Fruit fly (Drosophila melanogaster) whole organism, embryonic: ENCODE measurements around the gene aru.
A peak's percentile ranks its signal among the peaks of the same experiment; 100 is the strongest.

Experiments
- Asciz ChIP-seq: fragments of 200-800 bp; sonication (Bioruptor generic); optimal IDR thresholded peaks from 2 replicates; lab custom pipeline; 2017; ENCODE audit warnings: missing biosample characterization, mild to moderate bottlenecking, missing genetic modification characterization, missing genetic modification reagents
- Bdp1 ChIP-seq: fragments of 200-800 bp; sonication (Bioruptor generic); optimal IDR thresholded peaks from 3 replicates; lab custom pipeline; 2016; ENCODE audit warnings: missing biosample characterization, missing genetic modification characterization
- CG10267 ChIP-seq: fragments of 200-800 bp; sonication (Bioruptor generic); optimal IDR thresholded peaks from 2 replicates; lab custom pipeline; 2018; ENCODE audit warnings: missing biosample characterization, mild to moderate bottlenecking, missing genetic modification characterization, moderate library complexity
- CG12744 ChIP-seq: fragments of 200-800 bp; sonication (Bioruptor generic); optimal IDR thresholded peaks from 2 replicates; lab custom pipeline; 2016; ENCODE audit warnings: missing biosample characterization, missing genetic modification characterization
- CG13775 ChIP-seq: fragments of 200-800 bp; sonication (Bioruptor generic); optimal IDR thresholded peaks from 3 replicates; lab custom pipeline; 2017; ENCODE audit warnings: missing biosample characterization, mild to moderate bottlenecking, missing genetic modification characterization
- CG14667 ChIP-seq: fragments of 200-800 bp; sonication (Bioruptor generic); IDR thresholded peaks from 2 replicates; pipeline ENCODE4 v1.3.6; 2022; ENCODE audit warnings: missing biosample characterization, missing genetic modification characterization
- CG14965 ChIP-seq: fragments of 200-800 bp; sonication (Bioruptor generic); optimal IDR thresholded peaks from 2 replicates; lab custom pipeline; 2016; ENCODE audit warnings: missing biosample characterization, missing genetic modification characterization, borderline replicate concordance
- CG1529 ChIP-seq: fragments of 200-800 bp; sonication (Bioruptor generic); optimal IDR thresholded peaks from 3 replicates; lab custom pipeline; 2018; ENCODE audit warnings: missing biosample characterization, missing genetic modification characterization
- CG15514 ChIP-seq: fragments of 200-800 bp; sonication (Bioruptor generic); optimal IDR thresholded peaks from 3 replicates; lab custom pipeline; 2017; ENCODE audit warnings: missing biosample characterization, missing genetic modification characterization, mild to moderate bottlenecking, moderate library complexity, missing genetic modification reagents
- CG1603 ChIP-seq: fragments of 200-800 bp; sonication (Bioruptor generic); optimal IDR thresholded peaks from 2 replicates; lab custom pipeline; 2019; ENCODE audit warnings: missing biosample characterization, mild to moderate bottlenecking, missing genetic modification characterization, moderate library complexity
- CG31388 ChIP-seq: fragments of 200-800 bp; sonication (Bioruptor generic); optimal IDR thresholded peaks from 2 replicates; lab custom pipeline; 2016; ENCODE audit warnings: missing biosample characterization, missing genetic modification characterization
- CG32532 ChIP-seq: fragments of 200-800 bp; sonication (Bioruptor generic); IDR thresholded peaks from 2 replicates; pipeline ENCODE4 v1.3.6; 2022; ENCODE audit warnings: missing biosample characterization, missing genetic modification characterization
- CG32767 ChIP-seq: fragments of 200-800 bp; sonication (Bioruptor generic); IDR thresholded peaks from 2 replicates; pipeline ENCODE4 v1.3.6; 2022; ENCODE audit warnings: missing biosample characterization, missing genetic modification characterization
- CG33213 ChIP-seq: fragments of 200-800 bp; sonication (Bioruptor generic); optimal IDR thresholded peaks from 3 replicates; lab custom pipeline; 2016; ENCODE audit warnings: missing biosample characterization, missing genetic modification characterization
- CG5180 ChIP-seq: fragments of 200-800 bp; sonication (Bioruptor generic); optimal IDR thresholded peaks from 3 replicates; lab custom pipeline; 2017; ENCODE audit warnings: missing biosample characterization, missing genetic modification characterization, mild to moderate bottlenecking, moderate library complexity, missing genetic modification reagents
- CG7963 ChIP-seq: fragments of 200-800 bp; sonication (Bioruptor generic); IDR thresholded peaks from 3 replicates; pipeline ENCODE4 v1.3.6; 2022; ENCODE audit warnings: missing biosample characterization, missing genetic modification characterization; ENCODE audit not compliant: partially characterized antibody
- CG7987 ChIP-seq: fragments of 200-800 bp; sonication (Bioruptor generic); optimal IDR thresholded peaks from 2 replicates; lab custom pipeline; 2018; ENCODE audit warnings: missing biosample characterization, mild to moderate bottlenecking, missing genetic modification characterization, moderate library complexity
- CG8924 ChIP-seq: fragments of 200-800 bp; optimal IDR thresholded peaks from 3 replicates; lab custom pipeline; 2019; ENCODE audit warnings: missing biosample characterization, mild to moderate bottlenecking, missing genetic modification characterization, moderate library complexity
- CG9797 ChIP-seq: fragments of 200-800 bp; sonication (Bioruptor generic); optimal IDR thresholded peaks from 3 replicates; lab custom pipeline; 2018; ENCODE audit warnings: missing biosample characterization, mild to moderate bottlenecking, missing genetic modification characterization
- CTCF ChIP-seq: fragments of 200-800 bp; sonication (Bioruptor generic); optimal IDR thresholded peaks from 2 replicates; lab custom pipeline; 2017; ENCODE audit warnings: missing biosample characterization, mild to moderate bottlenecking, missing genetic modification characterization, moderate library complexity
- CoRest ChIP-seq: fragments of 200-800 bp; sonication (Bioruptor generic); optimal IDR thresholded peaks from 3 replicates; lab custom pipeline; 2018; ENCODE audit warnings: missing biosample characterization, mild to moderate bottlenecking, missing genetic modification characterization, moderate library complexity
- Dp ChIP-seq: fragments of 200-800 bp; sonication (Bioruptor generic); optimal IDR thresholded peaks from 2 replicates; lab custom pipeline; 2018; ENCODE audit warnings: missing biosample characterization, mild to moderate bottlenecking, missing genetic modification characterization, moderate library complexity
- Elba2 ChIP-seq: fragments of 200-800 bp; sonication (Bioruptor generic); optimal IDR thresholded peaks from 3 replicates; lab custom pipeline; 2016; ENCODE audit warnings: missing biosample characterization, missing genetic modification characterization
- H2.0 ChIP-seq: fragments of 200-800 bp; sonication (Bioruptor generic); IDR thresholded peaks from 2 replicates; pipeline ENCODE4 v1.3.6; 2022; ENCODE audit warnings: missing biosample characterization, missing genetic modification characterization
- HmgD ChIP-seq: fragments of 200-800 bp; sonication (Bioruptor generic); optimal IDR thresholded peaks from 3 replicates; lab custom pipeline; 2016; ENCODE audit warnings: missing biosample characterization, missing genetic modification characterization
- HmgZ ChIP-seq: fragments of 200-800 bp; sonication (Bioruptor generic); optimal IDR thresholded peaks from 2 replicates; lab custom pipeline; 2018; ENCODE audit warnings: missing biosample characterization, mild to moderate bottlenecking, missing genetic modification characterization
- Jarid2 ChIP-seq: fragments of 200-800 bp; sonication (Bioruptor generic); optimal IDR thresholded peaks from 3 replicates; lab custom pipeline; 2017; ENCODE audit warnings: mild to moderate bottlenecking, missing biosample characterization, missing genetic modification reagents, missing genetic modification characterization
- MESR4 ChIP-seq: fragments of 200-800 bp; sonication (Bioruptor generic); optimal IDR thresholded peaks from 2 replicates; lab custom pipeline; 2018; ENCODE audit warnings: missing biosample characterization, mild to moderate bottlenecking, missing genetic modification characterization, moderate library complexity
- Meics ChIP-seq: fragments of 200-800 bp; sonication (Bioruptor generic); optimal IDR thresholded peaks from 2 replicates; lab custom pipeline; 2017; ENCODE audit warnings: missing biosample characterization, mild to moderate bottlenecking, missing genetic modification characterization
- Myb ChIP-seq: fragments of 200-800 bp; sonication (Bioruptor generic); optimal IDR thresholded peaks from 2 replicates; lab custom pipeline; 2016; ENCODE audit warnings: missing biosample characterization, missing genetic modification characterization
- NC2β ChIP-seq: fragments of 200-800 bp; sonication (Bioruptor generic); optimal IDR thresholded peaks from 2 replicates; lab custom pipeline; 2016; ENCODE audit warnings: missing biosample characterization, missing genetic modification characterization
- Pdp1 ChIP-seq, 2 experiments: fragments of 200-800 bp; sonication (Bioruptor generic); optimal IDR thresholded peaks; 3 replicates each; lab custom pipeline; 2016; ENCODE audit warnings: missing biosample characterization in 2 of 2, missing genetic modification characterization in 2 of 2, mild to moderate bottlenecking in 1 of 2, moderate library complexity in 1 of 2
- Sin3A ChIP-seq: fragments of >200 bp; optimal IDR thresholded peaks from 2 replicates; lab custom pipeline; 2018
- YL-1 ChIP-seq: fragments of 200-800 bp; sonication (Bioruptor generic); optimal IDR thresholded peaks from 3 replicates; lab custom pipeline; 2017; ENCODE audit warnings: missing biosample characterization, mild to moderate bottlenecking, missing genetic modification characterization
- amos ChIP-seq: fragments of 200-800 bp; sonication (Bioruptor generic); IDR thresholded peaks from 2 replicates; pipeline ENCODE4 v1.3.6; 2022; ENCODE audit warnings: missing biosample characterization, missing genetic modification characterization; ENCODE audit not compliant: partially characterized antibody
- ase ChIP-seq: fragments of 200-800 bp; sonication (Bioruptor generic); IDR thresholded peaks from 3 replicates; pipeline ENCODE4 v1.3.6; 2022; ENCODE audit warnings: missing biosample characterization, missing genetic modification characterization
- ato ChIP-seq: fragments of 200-800 bp; sonication (Bioruptor generic); IDR thresholded peaks from 2 replicates; pipeline ENCODE4 v1.3.6; 2022; ENCODE audit warnings: missing biosample characterization, missing genetic modification characterization; ENCODE audit not compliant: partially characterized antibody
- bab2 ChIP-seq: fragments of 200-800 bp; sonication (Bioruptor generic); optimal IDR thresholded peaks from 2 replicates; lab custom pipeline; 2016; ENCODE audit warnings: missing biosample characterization, missing genetic modification characterization
- chm ChIP-seq: fragments of 200-800 bp; sonication (Bioruptor generic); IDR thresholded peaks from 2 replicates; pipeline ENCODE4 v1.3.6; 2022; ENCODE audit warnings: missing biosample characterization, missing genetic modification characterization
- ci ChIP-seq: fragments of 200-800 bp; sonication (Bioruptor generic); IDR thresholded peaks from 3 replicates; pipeline ENCODE4 v1.3.6; 2022; ENCODE audit warnings: missing biosample characterization, missing genetic modification characterization
- ewg ChIP-seq: fragments of 200-800 bp; sonication (Bioruptor generic); optimal IDR thresholded peaks from 3 replicates; lab custom pipeline; 2017; ENCODE audit warnings: mild to moderate bottlenecking, missing biosample characterization, missing genetic modification reagents, missing genetic modification characterization
- gfzf ChIP-seq: fragments of 200-800 bp; sonication (Bioruptor generic); optimal IDR thresholded peaks from 2 replicates; lab custom pipeline; 2016; ENCODE audit warnings: missing biosample characterization, mild to moderate bottlenecking, missing genetic modification characterization, moderate library complexity
- grau ChIP-seq: fragments of 200-800 bp; optimal IDR thresholded peaks from 3 replicates; lab custom pipeline; 2019; ENCODE audit warnings: missing biosample characterization, mild to moderate bottlenecking, missing genetic modification characterization, moderate library complexity
- grn ChIP-seq: fragments of 200-800 bp; sonication (Bioruptor generic); optimal IDR thresholded peaks from 3 replicates; lab custom pipeline; 2017; ENCODE audit warnings: missing biosample characterization, missing genetic modification characterization
- pan ChIP-seq, 4 experiments: fragments of >200 bp in 3 of 4; fragments of 200-800 bp in 1 of 4; sonication (Bioruptor generic) in 1 of 4; optimal IDR thresholded peaks in 3 of 4; IDR thresholded peaks in 1 of 4; 2 replicates each; pipeline versions ENCODE4 v1.3.6 to Lab custom; 2017 to 2022; ENCODE audit warnings: missing biosample characterization in 2 of 4, missing genetic modification characterization in 2 of 4, mixed read lengths in 1 of 4
- phol ChIP-seq: fragments of 200-800 bp; sonication (Bioruptor generic); optimal IDR thresholded peaks from 3 replicates; lab custom pipeline; 2018; ENCODE audit warnings: missing biosample characterization, mild to moderate bottlenecking, missing genetic modification characterization, moderate library complexity
- prd ChIP-seq, 3 experiments: fragments of >200 bp in 2 of 3; fragments of 200-800 bp in 1 of 3; sonication (Bioruptor generic) in 1 of 3; optimal IDR thresholded peaks in 2 of 3; IDR thresholded peaks in 1 of 3; 2 replicates in 2 of 3; 3 replicates in 1 of 3; pipeline versions ENCODE4 v1.3.6 to Lab custom; 2017 to 2022; ENCODE audit warnings: missing biosample characterization in 1 of 3, missing genetic modification characterization in 1 of 3
- twi ChIP-seq: fragments of 200-800 bp; optimal IDR thresholded peaks from 2 replicates; lab custom pipeline; 2019; ENCODE audit warnings: missing biosample characterization, mild to moderate bottlenecking, missing genetic modification characterization, moderate library complexity

aru gene

DNA sequence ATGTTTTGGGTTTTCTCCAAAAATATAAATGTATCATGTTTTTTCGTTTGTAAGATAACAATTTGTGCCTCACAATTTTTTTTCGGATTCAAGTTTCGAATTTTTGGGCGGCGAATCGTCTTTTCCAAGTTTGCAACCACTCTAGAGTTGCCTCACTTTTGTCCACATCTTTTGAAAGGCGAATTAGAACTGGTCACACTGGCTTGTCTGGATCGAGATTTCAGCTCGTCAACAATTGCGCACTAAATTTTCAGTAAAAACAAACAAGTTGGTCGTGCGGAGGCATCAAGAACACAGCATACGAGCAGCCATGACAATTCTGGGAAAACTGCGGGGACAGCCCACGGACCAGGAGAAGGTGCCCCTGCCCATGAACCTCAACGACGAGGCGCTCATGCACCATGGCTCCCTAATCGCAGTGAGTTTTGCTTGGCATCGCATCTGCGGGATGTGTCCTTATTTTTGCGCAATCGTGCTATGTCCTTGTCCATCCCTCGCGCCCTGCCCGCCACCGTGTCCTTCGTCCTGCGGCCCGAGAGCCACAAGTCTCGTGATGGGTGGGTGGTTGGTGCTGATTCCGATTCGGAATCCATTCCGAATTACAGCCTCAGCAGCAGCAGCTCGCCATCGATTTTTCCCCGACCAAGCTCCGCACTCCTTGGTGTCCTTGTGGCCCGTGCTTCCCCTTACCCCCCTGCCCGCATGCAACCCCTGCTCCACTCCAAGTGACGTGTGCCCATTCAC lies 46.7 kb downstream of the aru start, which contains the start of gene CG3662 (continued):
- TF ChIP-seq prd (optimal IDR thresholded peaks at IDR 0.05; lab: Kevin White, UChicago) (no peak), prd (GFP tag; IDR thresholded peaks at IDR 0.05; lab: Robert Waterston, UW) (no peak), CG12744 (no peak), CTCF (peak; percentile 40), CG32767 (GFP tag; lab: Robert Waterston, UW) (0 out of 2 replicates have a peak, but pooled peaks have one; percentile 32), Dp (peak; percentile 98), MESR4 (GFP tag; lab: Kevin White, UChicago) (peak; percentile 97), Sin3A (peak; percentile 46), NC2β (no peak), Bdp1 (GFP tag; lab: Kevin White, UChicago) (no peak), Jarid2 (GFP tag; lab: Kevin White, UChicago) (no peak), HmgD (GFP tag; lab: Kevin White, UChicago) (no peak), chm (GFP tag; lab: Robert Waterston, UW) (0 out of 2 replicates have a peak, but pooled peaks have one; percentile 46), CG15514 (peak; percentile 87), CG33213 (GFP tag; lab: Kevin White, UChicago) (peak; percentile 22), CG32532 (GFP tag; lab: Robert Waterston, UW) (no peak), Elba2 (GFP tag; lab: Kevin White, UChicago) (no peak), gfzf (GFP tag; lab: Kevin White, UChicago) (peak; percentile 97), CG14667 (GFP tag; lab: Robert Waterston, UW) (no peak), YL-1 (GFP tag; lab: Kevin White, UChicago) (peak; percentile 77), CG1603 (tag; lab: Kevin White, UChicago) (peak; percentile 81), CG5180 (GFP tag; lab: Kevin White, UChicago) (no peak), Meics (GFP tag; lab: Kevin White, UChicago) (no peak), Pdp1 (GFP tag; optimal IDR thresholded peaks at IDR 0.05; lab: Kevin White, UChicago) (peak in 1 of 2 experiments; percentile 44), HmgZ (tag; lab: Kevin White, UChicago) (peak; percentile 82), CG31388 (GFP tag; lab: Kevin White, UChicago) (no peak), pan (optimal IDR thresholded peaks at IDR 0.05; lab: Kevin White, UChicago) (no peak), pan (GFP tag; optimal IDR thresholded peaks at IDR 0.05 in 1 of 2, IDR thresholded peaks at IDR 0.05 in 1 of 2) (peak in 1 of 2 experiments; percentile 25), CG8924 (tag; lab: Kevin White, UChicago) (no peak), H2.0 (GFP tag; lab: Robert Waterston, UW) (no peak), CG7987 (GFP tag; lab: Kevin White, UChicago) (peak; percentile 15), ewg (peak; percentile 94), CoRest (peak; percentile 39), Asciz (GFP tag; lab: Kevin White, UChicago) (no peak), grn (GFP tag; lab: Kevin White, UChicago) (peak; percentile 18), ase (GFP tag; lab: Robert Waterston, UW) (no peak), ato (GFP tag; lab: Robert Waterston, UW) (peak; percentile 40), CG14965 (GFP tag; lab: Kevin White, UChicago) (no peak), grau (peak; percentile 19), CG10267 (peak; percentile 55), CG13775 (GFP tag; lab: Kevin White, UChicago) (no peak), CG1529 (no peak), ci (peak; percentile 72; the same call in 2 of the 3 replicates), twi (tag; lab: Kevin White, UChicago) (peak; percentile 5), amos (GFP tag; lab: Robert Waterston, UW) (peak; percentile 46; the same call in 1 of the 2 replicates), bab2 (GFP tag; lab: Kevin White, UChicago) (no peak), CG9797 (peak; percentile 89), CG7963 (GFP tag; lab: Robert Waterston, UW) (no peak), Myb (GFP tag; lab: Kevin White, UChicago) (peak; percentile 93), phol (tag; lab: Kevin White, UChicago) (peak; percentile 60)
